Fruit fly (Drosophila melanogaster) whole organism, embryonic: ENCODE data around the gene HDAC4.

Experiments used
- B-H1 ChIP-seq: fragments of 200-800 bp; sonication (Bioruptor generic); IDR thresholded peaks from 3 replicates; pipeline ENCODE4 v1.3.6; 2022; ENCODE audit warnings: missing biosample characterization, missing genetic modification characterization
- Blimp-1 ChIP-seq: fragments of 200-800 bp; sonication (Bioruptor generic); optimal IDR thresholded peaks from 3 replicates; lab custom pipeline; 2018; ENCODE audit warnings: missing biosample characterization, missing genetic modification characterization, mild to moderate bottlenecking, moderate library complexity, missing genetic modification reagents
- BtbVII ChIP-seq: fragments of 200-800 bp; sonication (Bioruptor generic); optimal IDR thresholded peaks from 3 replicates; lab custom pipeline; 2017; ENCODE audit warnings: missing biosample characterization, mild to moderate bottlenecking, missing genetic modification characterization
- CG10462 ChIP-seq: fragments of 200-800 bp; sonication (Bioruptor generic); optimal IDR thresholded peaks from 2 replicates; lab custom pipeline; 2016; ENCODE audit warnings: missing biosample characterization, missing genetic modification characterization
- CG10543 ChIP-seq: fragments of 200-800 bp; sonication (Bioruptor generic); optimal IDR thresholded peaks from 3 replicates; lab custom pipeline; 2017; ENCODE audit warnings: missing biosample characterization, mild to moderate bottlenecking, missing genetic modification characterization, moderate library complexity
- CG11085 ChIP-seq: fragments of 200-800 bp; sonication (Bioruptor generic); IDR thresholded peaks from 2 replicates; pipeline ENCODE4 v1.3.6; 2022; ENCODE audit warnings: missing biosample characterization, missing genetic modification characterization
- CG14667 ChIP-seq: fragments of 200-800 bp; sonication (Bioruptor generic); IDR thresholded peaks from 2 replicates; pipeline ENCODE4 v1.3.6; 2022; ENCODE audit warnings: missing biosample characterization, missing genetic modification characterization
- CG15514 ChIP-seq: fragments of 200-800 bp; sonication (Bioruptor generic); optimal IDR thresholded peaks from 3 replicates; lab custom pipeline; 2017; ENCODE audit warnings: missing biosample characterization, missing genetic modification characterization, mild to moderate bottlenecking, moderate library complexity, missing genetic modification reagents
- CG1647 ChIP-seq: fragments of 200-800 bp; sonication (Bioruptor generic); optimal IDR thresholded peaks from 3 replicates; lab custom pipeline; 2016; ENCODE audit warnings: missing biosample characterization, missing genetic modification characterization
- CG17912 ChIP-seq: fragments of 200-800 bp; sonication (Bioruptor generic); optimal IDR thresholded peaks from 2 replicates; lab custom pipeline; 2018; ENCODE audit warnings: missing biosample characterization, mild to moderate bottlenecking, missing genetic modification characterization
- CG18599 ChIP-seq: fragments of 200-800 bp; sonication (Bioruptor generic); optimal IDR thresholded peaks from 3 replicates; lab custom pipeline; 2017; ENCODE audit warnings: missing biosample characterization, missing genetic modification characterization, mild to moderate bottlenecking, moderate library complexity, missing genetic modification reagents
- CG2120 ChIP-seq: fragments of 200-800 bp; sonication (Bioruptor generic); optimal IDR thresholded peaks from 3 replicates; lab custom pipeline; 2016; ENCODE audit warnings: missing biosample characterization, missing genetic modification characterization
- CG3163 ChIP-seq: fragments of 200-800 bp; sonication (Bioruptor generic); optimal IDR thresholded peaks from 3 replicates; lab custom pipeline; 2016; ENCODE audit warnings: missing biosample characterization, missing genetic modification characterization
- CG34224 ChIP-seq: fragments of 200-800 bp; sonication (Bioruptor generic); IDR thresholded peaks from 3 replicates; pipeline ENCODE4 v1.3.6; 2022; ENCODE audit warnings: missing biosample characterization, missing genetic modification characterization; ENCODE audit not compliant: partially characterized antibody
- CG9817 ChIP-seq: fragments of 200-800 bp; sonication (Bioruptor generic); optimal IDR thresholded peaks from 2 replicates; lab custom pipeline; 2018; ENCODE audit warnings: missing biosample characterization, mild to moderate bottlenecking, missing genetic modification characterization, moderate library complexity
- CrebB ChIP-seq: fragments of 200-800 bp; sonication (Bioruptor generic); optimal IDR thresholded peaks from 3 replicates; lab custom pipeline; 2018; ENCODE audit warnings: missing biosample characterization, mild to moderate bottlenecking, missing genetic modification characterization
- Dref ChIP-seq: fragments of 200-800 bp; sonication (Bioruptor generic); IDR thresholded peaks from 2 replicates; pipeline ENCODE4 v1.3.6; 2022; ENCODE audit warnings: missing biosample characterization, missing genetic modification characterization
- Gug ChIP-seq: fragments of 200-800 bp; sonication (Bioruptor generic); IDR thresholded peaks from 4 replicates; pipeline ENCODE4 v1.3.6; 2022; ENCODE audit warnings: missing biosample characterization, missing genetic modification characterization
- HLH3B ChIP-seq: fragments of 200-800 bp; sonication (Bioruptor generic); IDR thresholded peaks from 2 replicates; pipeline ENCODE4 v1.3.6; 2022; ENCODE audit warnings: missing biosample characterization, missing genetic modification characterization
- HLHmδ ChIP-seq: fragments of 200-800 bp; sonication (Bioruptor generic); optimal IDR thresholded peaks from 2 replicates; lab custom pipeline; 2018; ENCODE audit warnings: missing biosample characterization, mild to moderate bottlenecking, missing genetic modification characterization, moderate library complexity
- Kr ChIP-seq: fragments of 200-800 bp; sonication (Bioruptor generic); optimal IDR thresholded peaks from 2 replicates; lab custom pipeline; 2017; ENCODE audit warnings: missing biosample characterization, mild to moderate bottlenecking, missing genetic modification characterization
- Lhr ChIP-seq: fragments of 200-800 bp; sonication (Bioruptor generic); optimal IDR thresholded peaks from 3 replicates; lab custom pipeline; 2017; ENCODE audit warnings: mild to moderate bottlenecking, missing biosample characterization, missing genetic modification reagents, missing genetic modification characterization
- NC2β ChIP-seq: fragments of 200-800 bp; sonication (Bioruptor generic); optimal IDR thresholded peaks from 2 replicates; lab custom pipeline; 2016; ENCODE audit warnings: missing biosample characterization, missing genetic modification characterization
- Nf-YC ChIP-seq: fragments of 200-800 bp; optimal IDR thresholded peaks from 3 replicates; lab custom pipeline; 2019; ENCODE audit warnings: missing biosample characterization, mild to moderate bottlenecking, missing genetic modification characterization, moderate library complexity
- Opbp ChIP-seq: fragments of 200-800 bp; sonication (Bioruptor generic); IDR thresholded peaks from 3 replicates; pipeline ENCODE4 v1.3.6; 2022; ENCODE audit warnings: missing biosample characterization, missing genetic modification characterization; ENCODE audit not compliant: partially characterized antibody
- Sin3A ChIP-seq: fragments of >200 bp; optimal IDR thresholded peaks from 2 replicates; lab custom pipeline; 2018
- Spps ChIP-seq: fragments of 200-800 bp; sonication (Bioruptor generic); optimal IDR thresholded peaks from 2 replicates; lab custom pipeline; 2018; ENCODE audit warnings: missing biosample characterization, mild to moderate bottlenecking, missing genetic modification characterization
- Taf1 ChIP-seq: fragments of 200-800 bp; sonication (Bioruptor generic); IDR thresholded peaks from 2 replicates; pipeline ENCODE4 v1.3.6; 2022; ENCODE audit warnings: missing biosample characterization, missing genetic modification characterization
- Trl ChIP-seq, 3 experiments: fragments of >200 bp in 2 of 3; fragments of 200-800 bp in 1 of 3; sonication (Bioruptor generic) in 1 of 3; optimal IDR thresholded peaks; 2 replicates in 1 of 3; 3 replicates in 2 of 3; lab custom pipeline; 2016 to 2017; ENCODE audit warnings: missing biosample characterization in 1 of 3, missing genetic modification characterization in 1 of 3
- abd-A ChIP-seq: fragments of 200-800 bp; sonication (Bioruptor generic); optimal IDR thresholded peaks from 3 replicates; lab custom pipeline; 2019; ENCODE audit warnings: missing biosample characterization, mild to moderate bottlenecking, missing genetic modification characterization, moderate library complexity
- bbx ChIP-seq: fragments of 200-800 bp; sonication (Bioruptor generic); IDR thresholded peaks from 2 replicates; pipeline ENCODE4 v1.3.6; 2022; ENCODE audit warnings: missing biosample characterization, missing genetic modification characterization; ENCODE audit not compliant: partially characterized antibody
- cg ChIP-seq: fragments of 200-800 bp; sonication (Bioruptor generic); optimal IDR thresholded peaks from 3 replicates; lab custom pipeline; 2019; ENCODE audit warnings: missing biosample characterization, mild to moderate bottlenecking, missing genetic modification characterization, moderate library complexity
- dmrt99B ChIP-seq: fragments of 200-800 bp; sonication (Bioruptor generic); optimal IDR thresholded peaks from 2 replicates; lab custom pipeline; 2018; ENCODE audit warnings: missing biosample characterization, mild to moderate bottlenecking, missing genetic modification characterization, moderate library complexity
- emc ChIP-seq: fragments of 200-800 bp; sonication (Bioruptor generic); optimal IDR thresholded peaks from 2 replicates; lab custom pipeline; 2016; ENCODE audit warnings: missing biosample characterization, missing genetic modification characterization
- eyg ChIP-seq: fragments of 200-800 bp; sonication (Bioruptor generic); optimal IDR thresholded peaks from 3 replicates; lab custom pipeline; 2016; ENCODE audit warnings: missing biosample characterization, missing genetic modification characterization
- grau ChIP-seq: fragments of 200-800 bp; optimal IDR thresholded peaks from 3 replicates; lab custom pipeline; 2019; ENCODE audit warnings: missing biosample characterization, mild to moderate bottlenecking, missing genetic modification characterization, moderate library complexity
- inv ChIP-seq: fragments of 200-800 bp; sonication (Bioruptor generic); IDR thresholded peaks from 2 replicates; pipeline ENCODE4 v1.3.6; 2022; ENCODE audit warnings: missing biosample characterization, missing genetic modification characterization; ENCODE audit not compliant: partially characterized antibody
- knrl ChIP-seq: fragments of 200-800 bp; sonication (Bioruptor generic); IDR thresholded peaks from 3 replicates; pipeline ENCODE4 v1.3.6; 2022; ENCODE audit warnings: missing biosample characterization, missing genetic modification characterization; ENCODE audit not compliant: partially characterized antibody
- lov ChIP-seq, 2 experiments: fragments of 200-800 bp in 1 of 2; fragments of >200 bp in 1 of 2; sonication (Bioruptor generic) in 1 of 2; IDR thresholded peaks in 1 of 2; optimal IDR thresholded peaks in 1 of 2; 2 replicates in 1 of 2; 3 replicates in 1 of 2; pipeline versions ENCODE4 v1.3.6 to Lab custom; 2017 to 2022; ENCODE audit warnings: missing biosample characterization in 1 of 2, missing genetic modification characterization in 1 of 2
- mld ChIP-seq: fragments of 200-800 bp; sonication (Bioruptor generic); IDR thresholded peaks from 3 replicates; pipeline ENCODE4 v1.3.6; 2022; ENCODE audit warnings: missing biosample characterization, missing genetic modification characterization; ENCODE audit not compliant: partially characterized antibody
- ranshi ChIP-seq: fragments of 200-800 bp; sonication (Bioruptor generic); IDR thresholded peaks from 2 replicates; pipeline ENCODE4 v1.3.6; 2022; ENCODE audit warnings: missing biosample characterization, missing genetic modification characterization
- sisA ChIP-seq: fragments of 200-800 bp; sonication (Bioruptor generic); IDR thresholded peaks from 2 replicates; pipeline ENCODE4 v1.3.6; 2022; ENCODE audit warnings: missing biosample characterization, missing genetic modification characterization
- slp2 ChIP-seq: fragments of 200-800 bp; sonication (Bioruptor generic); optimal IDR thresholded peaks from 2 replicates; lab custom pipeline; 2016; ENCODE audit warnings: missing biosample characterization, missing genetic modification characterization
- sna ChIP-seq: fragments of 200-800 bp; sonication (Bioruptor generic); IDR thresholded peaks from 2 replicates; pipeline ENCODE4 v1.3.6; 2022; ENCODE audit warnings: missing biosample characterization, missing genetic modification characterization; ENCODE audit not compliant: partially characterized antibody
- sqz ChIP-seq: fragments of 200-800 bp; sonication (Bioruptor generic); optimal IDR thresholded peaks from 3 replicates; lab custom pipeline; 2018; ENCODE audit warnings: missing biosample characterization, mild to moderate bottlenecking, missing genetic modification characterization
- trh ChIP-seq: fragments of 200-800 bp; sonication (Bioruptor generic); optimal IDR thresholded peaks from 2 replicates; lab custom pipeline; 2016; ENCODE audit warnings: missing biosample characterization, missing genetic modification characterization
- ttk ChIP-seq: fragments of 200-800 bp; sonication (Bioruptor generic); IDR thresholded peaks from 2 replicates; pipeline ENCODE4 v2.1.2; 2022; ENCODE audit warnings: missing biosample characterization, missing genetic modification characterization
- wdn ChIP-seq: fragments of 200-800 bp; sonication (Bioruptor generic); IDR thresholded peaks from 2 replicates; pipeline ENCODE4 v1.3.6; 2022; ENCODE audit warnings: missing biosample characterization, missing genetic modification characterization
- yki ChIP-seq: fragments of >200 bp; optimal IDR thresholded peaks from 3 replicates; lab custom pipeline; 2018

HDAC4 gene

dm6 chrX:13329572-13330046 is 44.2 kb upstream of the HDAC4 start, which contains the start of gene Prx2 (continued):
- no peak for TF ChIP-seq wdn (GFP tag; lab: Robert Waterston, UW)
- peak; percentile 72 for TF ChIP-seq CG15514
- no peak for TF ChIP-seq HLH3B (GFP tag; lab: Robert Waterston, UW)
- 0 out of 2 replicates have a peak, but pooled peaks have one; percentile 28 for TF ChIP-seq CG11085 (GFP tag; lab: Robert Waterston, UW)
- no peak for TF ChIP-seq NC2β (GFP tag; lab: Kevin White, UChicago)
- TF ChIP-seq ranshi = 0 out of 2 replicates have a peak, but pooled peaks have one; percentile 20
- peak; percentile 7 for TF ChIP-seq Nf-YC (tag; lab: Kevin White, UChicago)
- TF ChIP-seq CG34224 (GFP tag; lab: Robert Waterston, UW) = peak; percentile 67
- peak; percentile 71; the same call in 1 of the 2 replicates for TF ChIP-seq inv (GFP tag; lab: Robert Waterston, UW)
- no peak for TF ChIP-seq CG9817
- no peak for TF ChIP-seq CrebB (tag; lab: Kevin White, UChicago)
- peak in 1 of 2 experiments; percentile 23 for TF ChIP-seq Trl (optimal IDR thresholded peaks at IDR 0.05; lab: Kevin White, UChicago)
- TF ChIP-seq Trl (GFP tag; optimal IDR thresholded peaks at IDR 0.05; lab: Kevin White, UChicago) = no peak
- TF ChIP-seq yki (lab: Kevin White, UChicago) = no peak
- no peak for TF ChIP-seq slp2
- peak; percentile 32 for TF ChIP-seq Lhr (GFP tag; lab: Kevin White, UChicago)
- peak; percentile 33 for TF ChIP-seq CG10543 (GFP tag; lab: Kevin White, UChicago)
- TF ChIP-seq CG1647 (GFP tag; lab: Kevin White, UChicago) = no peak
- peak; percentile 77 for TF ChIP-seq knrl (GFP tag; lab: Robert Waterston, UW)
- TF ChIP-seq abd-A (tag; lab: Kevin White, UChicago) = peak; percentile 19
- TF ChIP-seq bbx (GFP tag; lab: Robert Waterston, UW) = peak; percentile 76
- TF ChIP-seq BtbVII (GFP tag; lab: Kevin White, UChicago) = peak; percentile 12
- peak; percentile 41 for TF ChIP-seq CG2120
- peak; percentile 64; the same call in 2 of the 3 replicates for TF ChIP-seq mld (GFP tag; lab: Robert Waterston, UW)
- TF ChIP-seq lov (optimal IDR thresholded peaks at IDR 0.05; lab: Kevin White, UChicago) = no peak
- TF ChIP-seq lov (GFP tag; IDR thresholded peaks at IDR 0.05; lab: Robert Waterston, UW) = 0 out of 3 replicates have a peak, but pooled peaks have one; percentile 6
- TF ChIP-seq Spps (tag; lab: Kevin White, UChicago) = no peak
- peak; percentile 11 for TF ChIP-seq grau (tag; lab: Kevin White, UChicago)
- peak; percentile 70 for TF ChIP-seq Sin3A (lab: Kevin White, UChicago)
- no peak for TF ChIP-seq B-H1 (GFP tag; lab: Robert Waterston, UW)
- TF ChIP-seq CG17912 (GFP tag; lab: Kevin White, UChicago) = no peak
- TF ChIP-seq Kr = no peak
- no peak for TF ChIP-seq cg (GFP tag; lab: Kevin White, UChicago)
- peak; percentile 71; the same call in 2 of the 3 replicates for TF ChIP-seq Opbp (GFP tag; lab: Robert Waterston, UW)
- no peak for TF ChIP-seq CG14667
- no peak for TF ChIP-seq emc
- no peak for TF ChIP-seq sqz (GFP tag; lab: Kevin White, UChicago)
- TF ChIP-seq sisA (GFP tag; lab: Robert Waterston, UW) = no peak
- no peak for TF ChIP-seq Taf1 (GFP tag; lab: Robert Waterston, UW)
- TF ChIP-seq ttk (GFP tag; lab: Robert Waterston, UW) = no peak
- TF ChIP-seq CG10462 = no peak
- no peak for TF ChIP-seq trh (GFP tag; lab: Kevin White, UChicago)
- TF ChIP-seq CG18599 = peak; percentile 55
- no peak for TF ChIP-seq Blimp-1 (GFP tag; lab: Kevin White, UChicago)
- TF ChIP-seq eyg (GFP tag; lab: Kevin White, UChicago) = no peak
- TF ChIP-seq HLHmδ (GFP tag; lab: Kevin White, UChicago) = no peak
- no peak for TF ChIP-seq dmrt99B (tag; lab: Kevin White, UChicago)
- TF ChIP-seq sna (GFP tag; lab: Robert Waterston, UW) = peak; percentile 58; the same call in 1 of the 2 replicates
- peak; percentile 91 for TF ChIP-seq Dref (GFP tag; lab: Robert Waterston, UW)
- TF ChIP-seq Gug (GFP tag; lab: Robert Waterston, UW) = peak; percentile 13; the same call in 1 of the 4 replicates
- TF ChIP-seq CG3163 = peak; percentile 11
